Fruit fly (Drosophila melanogaster) whole organism, wandering third instar larva: ENCODE measurements around the gene Obp28a.

Experiments used
- Abd-B ChIP-seq: fragments of >200 bp; optimal IDR thresholded peaks from 2 replicates; lab custom pipeline; 2017; ENCODE audit warnings: missing biosample characterization, missing genetic modification characterization
- CG32264 ChIP-seq: fragments of 200-800 bp; sonication (Bioruptor generic); optimal IDR thresholded peaks from 2 replicates; lab custom pipeline; 2016; ENCODE audit warnings: missing biosample characterization, missing genetic modification characterization
- CG9705 ChIP-seq: fragments of 200-800 bp; sonication (Bioruptor generic); optimal IDR thresholded peaks from 2 replicates; lab custom pipeline; 2018; ENCODE audit warnings: missing biosample characterization, mild to moderate bottlenecking, missing genetic modification characterization
- CrebA ChIP-seq: fragments of 200-800 bp; sonication (Bioruptor generic); optimal IDR thresholded peaks from 2 replicates; lab custom pipeline; 2016; ENCODE audit warnings: missing biosample characterization, mild to moderate bottlenecking, missing genetic modification characterization, borderline replicate concordance
- Dfd ChIP-seq: fragments of >200 bp; optimal IDR thresholded peaks from 2 replicates; lab custom pipeline; 2017; ENCODE audit warnings: missing biosample characterization, missing genetic modification characterization
- Dif ChIP-seq: fragments of 200-275, 200-300 bp; sonication (Bioruptor generic); optimal IDR thresholded peaks from 2 replicates; lab custom pipeline; 2018; ENCODE audit warnings: missing biosample characterization, missing genetic modification characterization; ENCODE audit not compliant: partially characterized antibody
- GATAd ChIP-seq: sonication (Bioruptor generic); optimal IDR thresholded peaks from 2 replicates; lab custom pipeline; 2016; ENCODE audit warnings: missing biosample characterization, missing genetic modification characterization
- HLH106 ChIP-seq: fragments of 200-800 bp; optimal IDR thresholded peaks from 3 replicates; lab custom pipeline; 2019; ENCODE audit warnings: missing biosample characterization, mild to moderate bottlenecking, missing genetic modification characterization, moderate library complexity
- Hnf4 ChIP-seq: fragments of 200-800 bp; sonication (Bioruptor generic); optimal IDR thresholded peaks from 2 replicates; lab custom pipeline; 2016; ENCODE audit warnings: missing biosample characterization, mild to moderate bottlenecking, missing genetic modification characterization
- Hr78 ChIP-seq: fragments of >200 bp; optimal IDR thresholded peaks from 2 replicates; lab custom pipeline; 2017; ENCODE audit warnings: missing biosample characterization, missing genetic modification characterization
- Jra ChIP-seq: sonication (Bioruptor generic); optimal IDR thresholded peaks from 2 replicates; lab custom pipeline; 2016; ENCODE audit warnings: missing biosample characterization, missing genetic modification characterization
- Mio ChIP-seq: sonication (Bioruptor generic); optimal IDR thresholded peaks from 2 replicates; lab custom pipeline; 2016; ENCODE audit warnings: missing biosample characterization, missing genetic modification characterization
- Myc ChIP-seq: fragments of >200 bp; optimal IDR thresholded peaks from 2 replicates; lab custom pipeline; 2017
- N ChIP-seq: fragments of >200 bp; optimal IDR thresholded peaks from 2 replicates; lab custom pipeline; 2018; ENCODE audit warnings: missing biosample characterization, missing external identifiers, missing genetic modification characterization
- OdsH ChIP-seq: fragments of 200-800 bp; sonication (Bioruptor generic); optimal IDR thresholded peaks from 2 replicates; lab custom pipeline; 2016; ENCODE audit warnings: missing biosample characterization, mild to moderate bottlenecking, missing genetic modification characterization
- Rel ChIP-seq, 2 experiments: fragments of 200-800 bp; sonication (Bioruptor generic) in 1 of 2; optimal IDR thresholded peaks; 2 replicates in 1 of 2; 3 replicates in 1 of 2; lab custom pipeline; 2016 to 2019; ENCODE audit warnings: mild to moderate bottlenecking in 2 of 2, missing biosample characterization in 2 of 2, missing genetic modification characterization in 2 of 2, moderate library complexity in 1 of 2
- Sp1 ChIP-seq: fragments of 200-800 bp; sonication (Bioruptor generic); optimal IDR thresholded peaks from 3 replicates; lab custom pipeline; 2019; ENCODE audit warnings: missing biosample characterization, mild to moderate bottlenecking, missing genetic modification characterization, moderate library complexity
- Vsx2 ChIP-seq: fragments of 200-300, 225-300 bp; sonication (Bioruptor generic); optimal IDR thresholded peaks from 2 replicates; lab custom pipeline; 2018; ENCODE audit warnings: missing biosample characterization, missing genetic modification characterization; ENCODE audit not compliant: partially characterized antibody
- br ChIP-seq: fragments of 200-800 bp; sonication (Bioruptor generic); optimal IDR thresholded peaks from 2 replicates; lab custom pipeline; 2016; ENCODE audit warnings: missing biosample characterization, missing genetic modification characterization
- brk ChIP-seq: fragments of 200-800 bp; sonication (Bioruptor generic); optimal IDR thresholded peaks from 2 replicates; lab custom pipeline; 2016; ENCODE audit warnings: missing biosample characterization, mild to moderate bottlenecking, missing genetic modification characterization
- dl ChIP-seq, 2 experiments: fragments of 175-275, 200-275 bp in 1 of 2; fragments of 200-275 bp in 1 of 2; sonication (Bioruptor generic); optimal IDR thresholded peaks; lab custom pipeline; 2018; ENCODE audit warnings: mild to moderate bottlenecking in 2 of 2, missing biosample characterization in 2 of 2, missing genetic modification characterization in 2 of 2, moderate library complexity in 2 of 2; ENCODE audit not compliant: partially characterized antibody in 2 of 2, insufficient read depth in 1 of 2
- dmrt93B ChIP-seq: fragments of 200-800 bp; sonication (Bioruptor generic); optimal IDR thresholded peaks from 2 replicates; lab custom pipeline; 2018; ENCODE audit warnings: missing biosample characterization, mild to moderate bottlenecking, missing genetic modification characterization
- dsf ChIP-seq: sonication (Bioruptor generic); optimal IDR thresholded peaks from 2 replicates; lab custom pipeline; 2016; ENCODE audit warnings: missing biosample characterization, missing genetic modification characterization, borderline replicate concordance
- ey ChIP-seq: fragments of 200-800 bp; sonication (Bioruptor generic); optimal IDR thresholded peaks from 2 replicates; lab custom pipeline; 2016; ENCODE audit warnings: missing biosample characterization, missing genetic modification characterization
- foxo ChIP-seq, 2 experiments: fragments of 200-800 bp; sonication (Bioruptor generic); optimal IDR thresholded peaks; 2 replicates in 1 of 2; 3 replicates in 1 of 2; lab custom pipeline; 2016 to 2017; ENCODE audit warnings: missing biosample characterization in 2 of 2, missing genetic modification characterization in 2 of 2
- fru ChIP-seq: fragments of 200-800 bp; sonication (Bioruptor generic); optimal IDR thresholded peaks from 3 replicates; lab custom pipeline; 2016; ENCODE audit warnings: missing biosample characterization, mild to moderate bottlenecking, missing genetic modification characterization
- h ChIP-seq: fragments of 200-800 bp; sonication (Bioruptor generic); optimal IDR thresholded peaks from 3 replicates; lab custom pipeline; 2016; ENCODE audit warnings: missing biosample characterization, mild to moderate bottlenecking, missing genetic modification characterization
- jim ChIP-seq: fragments of 175-275, 200-325 bp; sonication (Bioruptor generic); optimal IDR thresholded peaks from 2 replicates; lab custom pipeline; 2016; ENCODE audit warnings: missing biosample characterization, mild to moderate bottlenecking, missing genetic modification characterization
- lola ChIP-seq: fragments of >200 bp; optimal IDR thresholded peaks from 2 replicates; lab custom pipeline; 2017; ENCODE audit warnings: missing biosample characterization, missing genetic modification characterization
- psq ChIP-seq: fragments of 200-800 bp; sonication (Bioruptor generic); optimal IDR thresholded peaks from 3 replicates; lab custom pipeline; 2017; ENCODE audit warnings: missing biosample characterization, mild to moderate bottlenecking, missing genetic modification characterization, moderate library complexity
- rgr ChIP-seq: fragments of 200-800 bp; sonication (Bioruptor generic); optimal IDR thresholded peaks from 3 replicates; lab custom pipeline; 2016; ENCODE audit warnings: missing biosample characterization, mild to moderate bottlenecking, missing genetic modification characterization
- sage ChIP-seq: fragments of 200-800 bp; sonication (Bioruptor generic); optimal IDR thresholded peaks from 2 replicates; lab custom pipeline; 2016; ENCODE audit warnings: missing biosample characterization, mild to moderate bottlenecking, missing genetic modification characterization
- tai ChIP-seq: sonication (Bioruptor generic); optimal IDR thresholded peaks from 2 replicates; lab custom pipeline; 2016; ENCODE audit warnings: missing biosample characterization, missing genetic modification characterization
- usp ChIP-seq: fragments of >200 bp; optimal IDR thresholded peaks from 2 replicates; lab custom pipeline; 2017; ENCODE audit warnings: missing biosample characterization, missing genetic modification characterization
- woc ChIP-seq: sonication (Bioruptor generic); optimal IDR thresholded peaks from 2 replicates; lab custom pipeline; 2016; ENCODE audit warnings: missing biosample characterization, mild to moderate bottlenecking, missing genetic modification characterization

Obp28a gene

DNA sequence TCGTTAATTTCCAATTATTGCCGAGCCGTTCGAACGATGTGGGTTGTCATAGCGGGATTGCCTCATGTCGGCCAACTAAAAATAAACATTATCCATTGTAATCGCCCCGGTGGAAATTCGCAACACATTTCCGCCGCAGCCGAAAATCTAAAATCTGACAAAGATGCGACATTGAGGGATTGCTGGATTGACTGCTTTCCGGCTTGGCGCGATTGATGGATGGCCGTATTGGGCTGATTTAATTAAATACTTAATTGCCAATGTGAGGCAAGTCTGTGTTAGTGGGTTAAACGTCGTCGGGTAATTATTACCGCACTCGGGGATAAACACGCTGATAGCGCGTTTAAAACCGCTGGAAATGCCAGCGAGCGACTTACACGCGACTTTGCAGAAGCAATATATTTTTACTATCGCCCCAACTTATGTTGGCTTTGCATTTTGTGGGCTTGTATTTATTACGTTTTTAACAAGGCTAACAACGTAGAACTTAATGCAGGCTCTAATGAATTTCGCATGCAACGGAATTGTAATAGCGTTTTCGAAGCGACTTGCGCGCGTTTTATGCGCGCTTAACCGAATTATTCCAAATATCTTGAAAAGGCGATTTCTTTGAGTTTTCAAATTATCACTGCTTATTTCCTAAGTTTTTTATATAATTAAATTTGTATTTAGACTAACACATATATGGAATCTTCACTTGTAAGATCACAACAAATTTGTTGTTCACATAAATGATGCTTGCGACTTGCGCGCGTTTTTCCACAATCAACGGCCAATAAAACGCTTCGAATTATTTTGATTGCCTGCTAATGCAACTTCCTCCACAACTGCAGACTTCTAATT, 45.0 kb upstream of the Obp28a start:
- TF ChIP-seq OdsH (GFP tag; lab: Kevin White, UChicago) (no peak), jim (GFP tag; lab: Kevin White, UChicago) (no peak), Dif (GFP tag; lab: Kevin White, UChicago) (no peak), Myc (lab: Kevin White, UChicago) (peak; percentile 87)

- TF ChIP-seq Dfd (GFP tag; lab: Kevin White, UChicago) (no peak), fru (GFP tag; lab: Kevin White, UChicago) (peak; percentile 27), psq (GFP tag; lab: Kevin White, UChicago) (peak; percentile 5), CG9705 (GFP tag; lab: Kevin White, UChicago) (no peak), dsf (GFP tag; lab: Kevin White, UChicago) (no peak), h (GFP tag; lab: Kevin White, UChicago) (peak; percentile 22), foxo (GFP tag; optimal IDR thresholded peaks at IDR 0.05; lab: Kevin White, UChicago) (peak in 1 of 2 experiments; percentile 21), br (GFP tag; lab: Kevin White, UChicago) (peak; percentile 3), N (GFP tag; lab: Kevin White, UChicago) (no peak), Sp1 (GFP tag; lab: Kevin White, UChicago) (peak; percentile 1), dmrt93B (GFP tag; lab: Kevin White, UChicago) (no peak), HLH106 (tag; lab: Kevin White, UChicago) (peak; percentile 41)
These were observed 44.0 kb upstream of the Obp28a start for dm6 chr2L:7541047-7541726.

DNA sequence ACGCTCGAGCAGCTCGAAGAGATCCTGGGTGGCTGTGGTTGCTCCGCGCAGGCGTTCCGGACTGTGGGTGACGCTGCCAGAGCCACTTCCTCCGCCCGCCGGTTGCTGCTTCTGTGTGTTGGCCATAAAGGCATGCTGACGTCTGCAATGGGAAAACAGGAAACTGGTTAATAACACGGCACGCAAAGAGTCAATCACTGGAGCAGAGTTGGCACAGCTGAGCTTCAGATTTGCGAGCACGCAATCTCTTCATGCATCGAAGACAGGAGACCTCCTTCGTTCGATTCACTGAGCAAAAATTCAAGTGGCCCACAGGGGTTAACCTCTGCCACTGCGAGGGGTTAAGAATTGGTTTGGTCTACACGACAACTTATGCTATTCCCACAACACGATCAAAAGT, 39.2 kb upstream of the Obp28a start:
- no peak for TF ChIP-seq Myc (lab: Kevin White, UChicago)
- TF ChIP-seq fru (GFP tag; lab: Kevin White, UChicago) = no peak
- no peak for TF ChIP-seq lola (GFP tag; lab: Kevin White, UChicago)
- TF ChIP-seq GATAd (GFP tag; lab: Kevin White, UChicago) = no peak
- TF ChIP-seq dsf (GFP tag; lab: Kevin White, UChicago) = no peak
- TF ChIP-seq Hr78 (GFP tag; lab: Kevin White, UChicago) = no peak
- TF ChIP-seq usp (GFP tag; lab: Kevin White, UChicago) = no peak
- no peak for TF ChIP-seq Mio
- no peak for TF ChIP-seq HLH106 (tag; lab: Kevin White, UChicago)
- TF ChIP-seq br (GFP tag; lab: Kevin White, UChicago) = no peak
- TF ChIP-seq Jra (GFP tag; lab: Kevin White, UChicago) = no peak
- TF ChIP-seq jim (GFP tag; lab: Kevin White, UChicago) = no peak
- no peak for TF ChIP-seq ey (GFP tag; lab: Kevin White, UChicago)
- TF ChIP-seq brk = no peak
- no peak for TF ChIP-seq Rel (GFP tag; optimal IDR thresholded peaks at IDR 0.05; lab: Kevin White, UChicago)
- TF ChIP-seq Rel (tag; optimal IDR thresholded peaks at IDR 0.05; lab: Kevin White, UChicago) = no peak
- TF ChIP-seq psq (GFP tag; lab: Kevin White, UChicago) = no peak
- TF ChIP-seq dl (GFP tag; optimal IDR thresholded peaks at IDR 0.05; lab: Kevin White, UChicago; ENCODE audit: insufficient read depth in 1 of 2, partially characterized antibody in 2 of 2) = no peak
- no peak for TF ChIP-seq CG32264 (GFP tag; lab: Kevin White, UChicago)

- TF ChIP-seq N (GFP tag; lab: Kevin White, UChicago) (peak; percentile 33), Abd-B (no peak), jim (GFP tag; lab: Kevin White, UChicago) (peak; percentile 80), CrebA (GFP tag; lab: Kevin White, UChicago) (no peak), Myc (lab: Kevin White, UChicago) (peak; percentile 97), dsf (GFP tag; lab: Kevin White, UChicago) (peak; percentile 47), Jra (GFP tag; lab: Kevin White, UChicago) (peak; percentile 82), GATAd (GFP tag; lab: Kevin White, UChicago) (peak; percentile 5), Rel (GFP tag; optimal IDR thresholded peaks at IDR 0.05; lab: Kevin White, UChicago) (no peak), Rel (tag; optimal IDR thresholded peaks at IDR 0.05; lab: Kevin White, UChicago) (peak; percentile 15), fru (GFP tag; lab: Kevin White, UChicago) (peak; percentile 80), CG9705 (GFP tag; lab: Kevin White, UChicago) (peak; percentile 72), sage (no peak), rgr (GFP tag; lab: Kevin White, UChicago) (peak; percentile 86), CG32264 (GFP tag; lab: Kevin White, UChicago) (no peak), h (GFP tag; lab: Kevin White, UChicago) (peak; percentile 87), woc (peak; percentile 7), HLH106 (tag; lab: Kevin White, UChicago) (peak; percentile 76), psq (GFP tag; lab: Kevin White, UChicago) (peak; percentile 63), usp (GFP tag; lab: Kevin White, UChicago) (no peak), tai (GFP tag; lab: Kevin White, UChicago) (peak; percentile 89), Hr78 (GFP tag; lab: Kevin White, UChicago) (no peak), OdsH (GFP tag; lab: Kevin White, UChicago) (peak; percentile 86), Mio (peak; percentile 15), Dif (GFP tag; lab: Kevin White, UChicago) (no peak), ey (GFP tag; lab: Kevin White, UChicago) (peak; percentile 85), Vsx2 (GFP tag; lab: Kevin White, UChicago) (no peak), Dfd (GFP tag; lab: Kevin White, UChicago) (no peak), dl (GFP tag; optimal IDR thresholded peaks at IDR 0.05; lab: Kevin White, UChicago; ENCODE audit: insufficient read depth in 1 of 2, partially characterized antibody in 2 of 2) (no peak), Hnf4 (GFP tag; lab: Kevin White, UChicago) (peak; percentile 87), dmrt93B (GFP tag; lab: Kevin White, UChicago) (peak; percentile 68)
These were observed 37.8 kb upstream of the Obp28a start for dm6 chr2L:7534917-7535316.
